Worm (Caenorhabditis elegans) whole organism, young adult: ENCODE results near the gene C49C8.6.

Source experiments
- ceh-27 ChIP-seq: fragments of 200-800 bp; sonication (Bioruptor generic); optimal IDR thresholded peaks from 2 replicates; lab custom pipeline; 2018; ENCODE audit warnings: mild to moderate bottlenecking, missing genetic modification characterization, moderate library complexity, missing compliant biosample characterization
- mel-28 ChIP-seq: sonication (generic microtip); optimal IDR thresholded peaks from 2 replicates; lab custom pipeline; 2016; ENCODE audit warnings: borderline replicate concordance, mild to moderate bottlenecking, missing genetic modification characterization, missing compliant biosample characterization
- nfya-1 ChIP-seq: sonication (generic microtip); optimal IDR thresholded peaks from 2 replicates; lab custom pipeline; 2017; ENCODE audit warnings: antibody characterized with exemption, missing compliant biosample characterization, missing genetic modification characterization, borderline replicate concordance; ENCODE audit not compliant: insufficient read depth
- snpc-1.3 ChIP-seq: sonication (generic microtip); optimal IDR thresholded peaks from 2 replicates; lab custom pipeline; 2017; ENCODE audit warnings: missing genetic modification characterization, mild to moderate bottlenecking, missing compliant biosample characterization, antibody characterized with exemption, moderate library complexity, missing genotype, missing genetic modification reagents; ENCODE audit not compliant: insufficient read depth
- snpc-4 ChIP-seq, 5 experiments: fragments of 150-350 bp in 1 of 5; sonication (generic microtip) in 4 of 5; optimal IDR thresholded peaks; 2 replicates each; lab custom pipeline; 2014 to 2018; ENCODE audit warnings: missing genetic modification characterization in 5 of 5, missing biosample characterization in 3 of 5, antibody characterized with exemption in 2 of 5, mild to moderate bottlenecking in 2 of 5, missing compliant biosample characterization in 2 of 5, missing genotype in 2 of 5, moderate library complexity in 2 of 5, missing genetic modification reagents in 1 of 5
- tlf-1 ChIP-seq: fragments of 200-800 bp; sonication (Bioruptor generic); optimal IDR thresholded peaks from 2 replicates; lab custom pipeline; 2018; ENCODE audit warnings: mild to moderate bottlenecking, missing genetic modification characterization, missing compliant biosample characterization
- unc-130 ChIP-seq: sonication (generic microtip); optimal IDR thresholded peaks from 2 replicates; lab custom pipeline; 2016; ENCODE audit warnings: missing genetic modification reagents, missing genetic modification characterization, missing compliant biosample characterization
- unc-62 ChIP-seq: fragments of 150-350 bp; optimal IDR thresholded peaks from 2 replicates; lab custom pipeline; 2014; ENCODE audit warnings: missing biosample characterization, missing genetic modification reagents, missing genetic modification characterization

DNA sequence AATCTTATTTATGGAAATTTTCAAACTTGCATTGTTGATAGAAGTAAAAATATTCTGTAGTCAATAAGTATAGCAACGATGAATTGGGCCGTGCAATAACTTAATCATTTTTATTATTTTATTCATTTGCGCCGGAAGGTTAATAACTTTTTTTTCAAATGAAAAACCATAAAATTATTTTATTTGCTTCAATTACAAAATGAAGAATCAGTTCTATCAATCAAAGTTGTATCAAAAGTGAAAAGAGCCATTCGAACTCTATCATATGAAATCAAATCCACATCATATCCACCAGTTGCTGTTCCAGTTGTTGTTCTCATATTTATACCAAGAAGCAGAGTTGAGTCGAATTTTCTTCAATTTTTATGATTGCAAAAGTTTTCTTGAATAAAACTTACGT, 9.5 kb downstream of the C49C8.6 start, which contains the start of gene cyp-33E1:
- TF ChIP-seq tlf-1 (GFP tag; lab: Kevin White, UChicago) (no peak), snpc-4 (GFP tag; optimal IDR thresholded peaks at IDR 0.05; lab: Kevin White, UChicago) (no peak), snpc-4 (tag; optimal IDR thresholded peaks at IDR 0.05; lab: Kevin White, UChicago) (no peak), unc-62 (GFP tag; lab: Kevin White, UChicago) (no peak), unc-130 (GFP tag; lab: Kevin White, UChicago) (no peak), mel-28 (tag; lab: Kevin White, UChicago) (no peak), ceh-27 (no peak), nfya-1 (tag; lab: Kevin White, UChicago) (no peak), snpc-1.3 (no peak)
